Worm (Caenorhabditis elegans) whole organism, L4/young adult: ENCODE results near the gene C11E4.8.

Experiments used
- W03F9.2 ChIP-seq: fragments of 150-350 bp; optimal IDR thresholded peaks from 2 replicates; lab custom pipeline; 2014; ENCODE audit warnings: missing biosample characterization, missing genetic modification characterization
- dao-5 ChIP-seq: sonication (generic microtip); optimal IDR thresholded peaks from 2 replicates; lab custom pipeline; 2016; ENCODE audit warnings: missing genotype, missing genetic modification characterization, moderate library complexity, missing compliant biosample characterization
- him-1 ChIP-seq: sonication (generic microtip); optimal IDR thresholded peaks from 2 replicates; lab custom pipeline; 2016; ENCODE audit warnings: missing genotype, missing genetic modification reagents, missing genetic modification characterization, missing compliant biosample characterization

- TF ChIP-seq him-1 (tag; lab: Kevin White, UChicago) = no peak
- TF ChIP-seq dao-5 = no peak
- TF ChIP-seq W03F9.2 (tag; lab: Kevin White, UChicago) = no peak
These were observed 35.9 kb upstream of the C11E4.8 start, which contains the start of gene gpx-5 for ce11 chrX:9584333-9584732.
